Worm (Caenorhabditis elegans) whole organism, L3 larva: ENCODE results near the gene nspc-20.
A peak's percentile ranks its signal among the peaks of the same experiment; 100 is the strongest.

Experiments used
- aly-2 ChIP-seq: fragments of 150-350 bp; optimal IDR thresholded peaks from 2 replicates; lab custom pipeline; 2014; ENCODE audit warnings: missing biosample characterization, missing genetic modification characterization
- ama-1 ChIP-seq: fragments of 150-350 bp; optimal IDR thresholded peaks from 2 replicates; lab custom pipeline; 2018
- ceh-16 ChIP-seq: sonication (generic microtip); optimal IDR thresholded peaks from 2 replicates; lab custom pipeline; 2017; ENCODE audit warnings: missing biosample characterization, missing genetic modification characterization
- ceh-82 ChIP-seq: fragments of 150-350 bp; optimal IDR thresholded peaks from 2 replicates; lab custom pipeline; 2014; ENCODE audit warnings: missing biosample characterization, missing genetic modification characterization
- ceh-9 ChIP-seq: sonication (generic microtip); optimal IDR thresholded peaks from 2 replicates; lab custom pipeline; 2018; ENCODE audit warnings: missing biosample characterization, missing genetic modification characterization
- daf-12 ChIP-seq: fragments of 150-350 bp; optimal IDR thresholded peaks from 2 replicates; lab custom pipeline; 2014; ENCODE audit warnings: missing biosample characterization, missing genetic modification reagents, missing genetic modification characterization
- egl-27 ChIP-seq: sonication (generic microtip); optimal IDR thresholded peaks from 4 replicates; lab custom pipeline; 2017; ENCODE audit warnings: missing biosample characterization, missing genetic modification reagents, missing genetic modification characterization
- egl-5 ChIP-seq: fragments of 150-350 bp; optimal IDR thresholded peaks from 2 replicates; lab custom pipeline; 2017; ENCODE audit warnings: missing biosample characterization, missing genetic modification reagents, missing genetic modification characterization, inconsistent platforms
- elt-1 ChIP-seq: fragments of 150-350 bp; optimal IDR thresholded peaks from 2 replicates; lab custom pipeline; 2014; ENCODE audit warnings: missing biosample characterization, missing genetic modification characterization
- elt-2 ChIP-seq: sonication (generic microtip); optimal IDR thresholded peaks from 2 replicates; lab custom pipeline; 2016; ENCODE audit warnings: missing genetic modification reagents, mild to moderate bottlenecking, missing genetic modification characterization, missing compliant biosample characterization
- elt-3 ChIP-seq, 3 experiments: fragments of 150-350 bp in 1 of 3; sonication (generic microtip) in 2 of 3; optimal IDR thresholded peaks; 2 replicates in 2 of 3; 4 replicates in 1 of 3; lab custom pipeline; 2014 to 2017; ENCODE audit warnings: missing biosample characterization in 3 of 3, missing genetic modification characterization in 3 of 3
- fkh-10 ChIP-seq: sonication (generic microtip); optimal IDR thresholded peaks from 2 replicates; lab custom pipeline; 2017; ENCODE audit warnings: missing biosample characterization, missing genetic modification reagents, missing genetic modification characterization
- fkh-2 ChIP-seq: fragments of 150-350 bp; optimal IDR thresholded peaks from 2 replicates; lab custom pipeline; 2014; ENCODE audit warnings: missing biosample characterization, missing genetic modification reagents, missing genetic modification characterization
- fos-1 ChIP-seq: fragments of 150-350 bp; optimal IDR thresholded peaks from 2 replicates; lab custom pipeline; 2014; ENCODE audit warnings: missing biosample characterization, missing genetic modification characterization
- hmg-11 ChIP-seq: sonication (generic microtip); optimal IDR thresholded peaks from 2 replicates; lab custom pipeline; 2016; ENCODE audit warnings: missing genetic modification characterization, missing compliant biosample characterization
- jun-1 ChIP-seq: fragments of 150-350 bp; optimal IDR thresholded peaks from 2 replicates; lab custom pipeline; 2014; ENCODE audit warnings: missing biosample characterization, missing genetic modification reagents, missing genetic modification characterization
- lin-15B ChIP-seq: fragments of 150-350 bp; optimal IDR thresholded peaks from 2 replicates; lab custom pipeline; 2014; ENCODE audit warnings: missing biosample characterization, missing genetic modification characterization
- lin-39 ChIP-seq: fragments of 150-350 bp; optimal IDR thresholded peaks from 2 replicates; lab custom pipeline; 2018; ENCODE audit warnings: missing biosample characterization, missing genetic modification reagents, missing genetic modification characterization
- lsy-12 ChIP-seq: sonication (generic microtip); optimal IDR thresholded peaks from 2 replicates; lab custom pipeline; 2016; ENCODE audit warnings: mild to moderate bottlenecking, missing genetic modification characterization, missing compliant biosample characterization
- mml-1 ChIP-seq: fragments of 150-350 bp; sonication (generic microtip); optimal IDR thresholded peaks from 3 replicates; lab custom pipeline; 2014; ENCODE audit warnings: missing biosample characterization, missing genetic modification characterization
- nfya-1 ChIP-seq: sonication (generic microtip); optimal IDR thresholded peaks from 2 replicates; lab custom pipeline; 2017; ENCODE audit warnings: missing genetic modification characterization, mild to moderate bottlenecking, missing compliant biosample characterization, antibody characterized with exemption, moderate library complexity; ENCODE audit not compliant: insufficient read depth
- nhr-11 ChIP-seq: fragments of 150-350 bp; optimal IDR thresholded peaks from 2 replicates; lab custom pipeline; 2014; ENCODE audit warnings: missing biosample characterization, missing genetic modification characterization
- nhr-23 ChIP-seq: fragments of 150-350 bp; optimal IDR thresholded peaks from 2 replicates; lab custom pipeline; 2014; ENCODE audit warnings: missing biosample characterization, missing genetic modification reagents, missing genetic modification characterization
- nhr-25 ChIP-seq: sonication (generic microtip); optimal IDR thresholded peaks from 2 replicates; lab custom pipeline; 2017; ENCODE audit warnings: missing biosample characterization, missing genetic modification characterization
- nhr-43 ChIP-seq: sonication (generic microtip); optimal IDR thresholded peaks from 2 replicates; lab custom pipeline; 2016; ENCODE audit warnings: mild to moderate bottlenecking, missing genetic modification characterization, missing compliant biosample characterization; ENCODE audit not compliant: poor library complexity, severe bottlenecking
- nhr-67 ChIP-seq: fragments of 150-350 bp; optimal IDR thresholded peaks from 2 replicates; lab custom pipeline; 2014; ENCODE audit warnings: missing biosample characterization, missing genetic modification characterization
- nhr-76 ChIP-seq: fragments of 150-350 bp; sonication (generic microtip); optimal IDR thresholded peaks from 5 replicates; lab custom pipeline; 2014; ENCODE audit warnings: missing biosample characterization, missing genetic modification characterization
- pha-4 ChIP-seq: fragments of 150-350 bp; optimal IDR thresholded peaks from 2 replicates; lab custom pipeline; 2014; ENCODE audit warnings: missing biosample characterization, missing genetic modification reagents, missing genetic modification characterization
- pqm-1 ChIP-seq: fragments of 150-350 bp; optimal IDR thresholded peaks from 2 replicates; lab custom pipeline; 2017; ENCODE audit warnings: missing biosample characterization, missing genetic modification characterization, inconsistent platforms
- snpc-4 ChIP-seq: fragments of 150-350 bp; optimal IDR thresholded peaks from 2 replicates; lab custom pipeline; 2014; ENCODE audit warnings: missing biosample characterization, missing genetic modification characterization
- unc-39 ChIP-seq: sonication (generic microtip); optimal IDR thresholded peaks from 4 replicates; lab custom pipeline; 2017; ENCODE audit warnings: missing biosample characterization, missing genetic modification characterization
- unc-62 ChIP-seq: fragments of 150-350 bp; sonication (generic microtip); optimal IDR thresholded peaks from 4 replicates; lab custom pipeline; 2014; ENCODE audit warnings: missing biosample characterization, missing genetic modification reagents, missing genetic modification characterization
- zag-1 ChIP-seq: fragments of 150-350 bp; optimal IDR thresholded peaks from 2 replicates; lab custom pipeline; 2014; ENCODE audit warnings: missing biosample characterization, missing genetic modification characterization
- ztf-11 ChIP-seq: fragments of 150-350 bp; optimal IDR thresholded peaks from 2 replicates; lab custom pipeline; 2014; ENCODE audit warnings: missing biosample characterization, missing genetic modification characterization

nspc-20 gene

ce11 chrX:14572419-14572818, 42.4 kb upstream of the nspc-20 start, which contains the start of gene lron-1:
Gene lron-1 (plus strand): TSS chrX:14572719.
- TF ChIP-seq pha-4 (tag; lab: Kevin White, UChicago) (peak; percentile 39), fkh-10 (no peak)

ce11 chrX:14571277-14571676, 41.3 kb upstream of the nspc-20 start:
- TF ChIP-seq aly-2 (tag; lab: Kevin White, UChicago) (no peak), pha-4 (tag; lab: Kevin White, UChicago) (peak; percentile 15)

DNA sequence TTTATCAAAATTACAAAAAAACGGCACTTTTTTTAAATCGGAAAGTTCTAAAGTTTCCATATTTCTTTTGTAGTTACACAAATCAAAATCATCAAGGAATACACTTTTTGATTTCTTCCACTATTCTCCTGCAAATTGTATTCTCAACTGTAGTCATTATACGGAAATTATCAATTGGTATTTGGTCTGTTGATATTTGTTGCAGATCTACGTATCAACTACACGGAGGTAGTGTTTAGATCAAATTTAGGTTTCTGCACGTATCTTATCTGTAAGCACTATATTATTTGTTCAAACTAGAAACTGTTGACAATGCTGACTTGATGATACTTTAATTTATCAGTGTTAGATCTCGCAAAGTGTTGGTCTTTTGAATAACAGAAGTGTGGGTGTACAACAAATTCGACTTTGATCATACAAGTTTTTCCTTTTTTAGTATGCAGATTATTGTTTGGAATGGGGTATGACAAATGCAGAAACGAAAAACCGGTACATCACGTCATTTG, 38.3 kb upstream of the nspc-20 start:
- TF ChIP-seq elt-2 (tag; lab: Kevin White, UChicago) (peak; percentile 9), nhr-25 (tag; lab: Kevin White, UChicago) (peak; percentile 13), unc-62 (GFP tag; lab: Kevin White, UChicago) (no peak), pqm-1 (peak; percentile 65), ceh-82 (tag; lab: Kevin White, UChicago) (no peak), nhr-76 (tag; lab: Kevin White, UChicago) (no peak)

ce11 chrX:14566047-14566446, 36.0 kb upstream of the nspc-20 start:
- peak; percentile 16 for TF ChIP-seq egl-5 (tag; lab: Kevin White, UChicago)
- TF ChIP-seq unc-39, result no peak
- TF ChIP-seq nhr-23 (tag; lab: Kevin White, UChicago), result peak; percentile 6

DNA sequence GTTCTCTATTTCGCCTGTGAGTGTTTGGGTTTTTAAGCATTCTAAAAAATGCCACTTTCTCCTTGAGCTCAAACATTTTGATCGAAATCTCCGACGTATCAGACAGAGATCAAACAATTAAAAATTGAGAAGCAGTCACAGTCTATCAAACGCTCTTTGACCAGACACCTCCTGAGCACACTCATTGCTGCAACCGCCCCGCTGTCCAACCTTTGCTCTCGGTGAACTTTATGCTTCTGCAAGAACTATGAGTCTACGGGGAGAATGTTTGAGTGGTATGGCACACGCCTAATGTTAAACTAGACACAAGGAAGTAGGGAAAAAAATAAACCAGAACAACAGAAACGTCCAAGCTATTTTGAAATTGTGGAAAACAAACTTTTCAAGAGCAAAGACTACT, 35.2 kb upstream of the nspc-20 start:
- no peak for TF ChIP-seq pha-4 (tag; lab: Kevin White, UChicago)
- TF ChIP-seq lin-39, result peak; percentile 9

DNA sequence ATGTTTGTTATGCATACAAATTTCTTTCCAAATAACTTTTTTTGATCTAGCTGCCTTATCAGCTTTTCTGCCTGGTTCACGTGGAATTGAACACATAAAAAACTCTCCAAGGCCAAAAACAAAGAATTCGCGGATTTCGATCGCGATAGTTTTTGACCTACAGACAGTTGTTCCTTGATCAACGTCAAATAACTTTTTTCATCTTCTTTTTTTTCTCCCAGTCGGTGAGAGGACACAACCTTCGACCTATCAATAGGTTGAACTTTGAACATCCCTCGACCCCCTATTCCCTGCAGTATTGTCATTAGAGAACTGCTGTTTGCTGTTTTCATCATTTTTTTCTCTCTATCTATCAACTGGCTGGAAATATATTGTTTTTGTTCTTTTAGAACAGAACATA, 33.8 kb upstream of the nspc-20 start:
- peak; percentile 1 for TF ChIP-seq nhr-25 (tag; lab: Kevin White, UChicago)
- TF ChIP-seq pha-4 (tag; lab: Kevin White, UChicago), result peak; percentile 8
- TF ChIP-seq hmg-11 (tag; lab: Kevin White, UChicago), result no peak
- TF ChIP-seq, all 47 proteins: peak for 2

- TF ChIP-seq ceh-9 (tag; lab: Kevin White, UChicago), result no peak
- peak in 2 of 3 experiments; percentile 41 to 79 for TF ChIP-seq elt-3 (tag; optimal IDR thresholded peaks at IDR 0.05; lab: Kevin White, UChicago)
- TF ChIP-seq fkh-10, result peak; percentile 92
- no peak for TF ChIP-seq lsy-12 (tag; lab: Kevin White, UChicago)
- TF ChIP-seq elt-1, result peak; percentile 70
- TF ChIP-seq jun-1 (tag; lab: Kevin White, UChicago), result peak; percentile 73
- peak; percentile 63 for TF ChIP-seq nfya-1 (tag; lab: Kevin White, UChicago)
- TF ChIP-seq nhr-11, result peak; percentile 93
- peak; percentile 55 for TF ChIP-seq elt-2 (tag; lab: Kevin White, UChicago)
- no peak for TF ChIP-seq ama-1 (lab: Kevin White, UChicago)
- TF ChIP-seq nhr-23 (tag; lab: Kevin White, UChicago), result peak; percentile 6
- TF ChIP-seq pqm-1, result peak; percentile 19
- TF ChIP-seq nhr-43 (tag; lab: Kevin White, UChicago), result peak; percentile 85
- TF ChIP-seq egl-27 (tag; lab: Kevin White, UChicago), result no peak
Observed at ce11 chrX:14562286-14563086, 32.5 kb upstream of the nspc-20 start.

DNA sequence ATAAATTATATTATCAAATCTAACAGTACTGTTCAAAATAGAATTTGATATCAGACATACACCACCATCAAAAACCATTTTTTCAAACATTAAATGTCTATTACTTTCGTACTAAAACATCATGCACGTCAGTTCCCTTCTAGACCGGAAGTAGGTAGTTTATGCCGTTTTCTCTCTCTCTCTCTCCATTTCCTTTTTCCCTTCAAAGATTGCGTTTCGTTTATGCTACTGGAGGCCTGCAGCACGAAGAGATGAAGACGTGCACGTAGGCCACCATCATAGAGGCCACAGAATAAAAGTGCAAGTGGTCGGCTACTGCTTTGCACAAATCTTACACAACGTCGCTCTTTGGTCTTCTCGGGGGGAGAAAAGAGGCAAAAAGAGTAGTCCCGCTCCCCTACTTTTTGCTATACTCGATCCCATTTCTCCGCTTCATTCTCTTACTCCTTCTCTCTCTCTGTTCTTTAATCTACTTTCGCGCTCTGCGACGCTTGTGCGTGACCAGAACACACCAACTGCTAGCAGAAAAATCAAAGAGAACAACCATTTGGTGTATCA, 31.5 kb upstream of the nspc-20 start:
- TF ChIP-seq nhr-76 (tag; lab: Kevin White, UChicago) (no peak), zag-1 (no peak), daf-12 (tag; lab: Kevin White, UChicago) (peak; percentile 61), nhr-23 (tag; lab: Kevin White, UChicago) (peak; percentile 31), nhr-67 (tag; lab: Kevin White, UChicago) (no peak), snpc-4 (tag; lab: Kevin White, UChicago) (no peak), egl-27 (tag; lab: Kevin White, UChicago) (peak; percentile 12), lsy-12 (tag; lab: Kevin White, UChicago) (no peak), elt-2 (tag; lab: Kevin White, UChicago) (peak; percentile 22), elt-1 (peak; percentile 36), ceh-16 (tag; lab: Kevin White, UChicago) (no peak), jun-1 (tag; lab: Kevin White, UChicago) (peak; percentile 33), hmg-11 (tag; lab: Kevin White, UChicago) (peak; percentile 17), nhr-11 (peak; percentile 61), fkh-2 (tag; lab: Kevin White, UChicago) (no peak), ztf-11 (tag; lab: Kevin White, UChicago) (no peak), nhr-25 (tag; lab: Kevin White, UChicago) (peak; percentile 74), fos-1 (tag; lab: Kevin White, UChicago) (peak; percentile 15), aly-2 (tag; lab: Kevin White, UChicago) (no peak), mml-1 (no peak), lin-15B (peak; percentile 4)
